Fruit fly (Drosophila melanogaster) whole organism, embryonic: Measurements from ENCODE around the gene Syx13.
A peak's percentile ranks its signal among the peaks of the same experiment; 100 is the strongest.

Source experiments
- Bgb ChIP-seq: fragments of 200-800 bp; sonication (Bioruptor generic); IDR thresholded peaks from 2 replicates; pipeline ENCODE4 v1.3.6; 2022; ENCODE audit warnings: missing biosample characterization, missing genetic modification characterization; ENCODE audit not compliant: partially characterized antibody
- CG10565 ChIP-seq: fragments of 200-800 bp; sonication (Bioruptor generic); optimal IDR thresholded peaks from 3 replicates; lab custom pipeline; 2016; ENCODE audit warnings: missing biosample characterization, mild to moderate bottlenecking, missing genetic modification characterization
- CG11723 ChIP-seq: fragments of 200-800 bp; sonication (Bioruptor generic); optimal IDR thresholded peaks from 2 replicates; lab custom pipeline; 2017; ENCODE audit warnings: missing biosample characterization, mild to moderate bottlenecking, missing genetic modification characterization
- CG12071 ChIP-seq: fragments of 200-800 bp; sonication (Bioruptor generic); optimal IDR thresholded peaks from 3 replicates; lab custom pipeline; 2018; ENCODE audit warnings: missing biosample characterization, mild to moderate bottlenecking, missing genetic modification characterization
- CG12299 ChIP-seq: fragments of 200-800 bp; sonication (Bioruptor generic); optimal IDR thresholded peaks from 2 replicates; lab custom pipeline; 2018; ENCODE audit warnings: missing biosample characterization, mild to moderate bottlenecking, missing genetic modification characterization
- CG17829 ChIP-seq: fragments of 200-800 bp; optimal IDR thresholded peaks from 2 replicates; lab custom pipeline; 2019; ENCODE audit warnings: missing biosample characterization, mild to moderate bottlenecking, missing genetic modification characterization, moderate library complexity
- CG2116 ChIP-seq: fragments of 200-800 bp; sonication (Bioruptor generic); optimal IDR thresholded peaks from 3 replicates; lab custom pipeline; 2018; ENCODE audit warnings: missing biosample characterization, mild to moderate bottlenecking, missing genetic modification characterization
- CG30020 ChIP-seq: fragments of 200-800 bp; optimal IDR thresholded peaks from 2 replicates; lab custom pipeline; 2019; ENCODE audit warnings: missing biosample characterization, mild to moderate bottlenecking, missing genetic modification characterization, moderate library complexity
- CG31224 ChIP-seq: fragments of 200-800 bp; sonication (Bioruptor generic); IDR thresholded peaks from 2 replicates; pipeline ENCODE4 v1.3.6; 2022; ENCODE audit warnings: missing biosample characterization, missing genetic modification characterization
- CG33213 ChIP-seq: fragments of 200-800 bp; sonication (Bioruptor generic); optimal IDR thresholded peaks from 3 replicates; lab custom pipeline; 2016; ENCODE audit warnings: missing biosample characterization, missing genetic modification characterization
- CG3407 ChIP-seq: fragments of 200-800 bp; sonication (Bioruptor generic); optimal IDR thresholded peaks from 2 replicates; lab custom pipeline; 2018; ENCODE audit warnings: missing biosample characterization, mild to moderate bottlenecking, missing genetic modification characterization
- CG4360 ChIP-seq: fragments of 200-800 bp; sonication (Bioruptor generic); IDR thresholded peaks from 2 replicates; pipeline ENCODE4 v1.3.6; 2022; ENCODE audit warnings: missing biosample characterization, missing genetic modification characterization
- CG8281 ChIP-seq: fragments of 200-800 bp; sonication (Bioruptor generic); optimal IDR thresholded peaks from 2 replicates; lab custom pipeline; 2018; ENCODE audit warnings: missing biosample characterization, mild to moderate bottlenecking, missing genetic modification characterization, moderate library complexity
- CG8478 ChIP-seq: fragments of >200 bp; optimal IDR thresholded peaks from 2 replicates; lab custom pipeline; 2018
- CG9609 ChIP-seq: fragments of 200-800 bp; sonication (Bioruptor generic); optimal IDR thresholded peaks from 3 replicates; lab custom pipeline; 2016; ENCODE audit warnings: missing biosample characterization, missing genetic modification characterization
- CkIIα-i1 ChIP-seq: fragments of 200-800 bp; sonication (Bioruptor generic); IDR thresholded peaks from 2 replicates; pipeline ENCODE4 v1.3.6; 2022; ENCODE audit warnings: missing biosample characterization, missing genetic modification characterization
- Drgx ChIP-seq: fragments of 200-800 bp; sonication (Bioruptor generic); IDR thresholded peaks from 2 replicates; pipeline ENCODE4 v1.3.6; 2022; ENCODE audit warnings: missing biosample characterization, missing genetic modification characterization
- Eip74EF ChIP-seq, 2 experiments: fragments of 200-800 bp in 1 of 2; fragments of >200 bp in 1 of 2; sonication (Bioruptor generic) in 1 of 2; optimal IDR thresholded peaks; 2 replicates each; lab custom pipeline; 2017 to 2019; ENCODE audit warnings: missing biosample characterization in 2 of 2, missing genetic modification characterization in 2 of 2, mild to moderate bottlenecking in 1 of 2, moderate library complexity in 1 of 2
- Ets65A ChIP-seq: fragments of 200-800 bp; sonication (Bioruptor generic); peaks from one replicate; lab custom pipeline; 2016; ENCODE audit warnings: missing biosample characterization, missing genetic modification characterization
- Hmx ChIP-seq: fragments of 200-800 bp; sonication (Bioruptor generic); optimal IDR thresholded peaks from 2 replicates; lab custom pipeline; 2016; ENCODE audit warnings: missing biosample characterization, missing genetic modification characterization
- MESR4 ChIP-seq: fragments of 200-800 bp; sonication (Bioruptor generic); optimal IDR thresholded peaks from 2 replicates; lab custom pipeline; 2018; ENCODE audit warnings: missing biosample characterization, mild to moderate bottlenecking, missing genetic modification characterization, moderate library complexity
- MTF-1 ChIP-seq: fragments of 200-800 bp; sonication (Bioruptor generic); optimal IDR thresholded peaks from 2 replicates; lab custom pipeline; 2018; ENCODE audit warnings: missing biosample characterization, mild to moderate bottlenecking, missing genetic modification characterization, borderline replicate concordance
- Oaz ChIP-seq: fragments of 200-800 bp; sonication (Bioruptor generic); IDR thresholded peaks from 2 replicates; pipeline ENCODE4 v1.3.6; 2022; ENCODE audit warnings: missing biosample characterization, missing genetic modification characterization
- PHDP ChIP-seq: fragments of 200-800 bp; sonication (Bioruptor generic); optimal IDR thresholded peaks from 3 replicates; lab custom pipeline; 2018; ENCODE audit warnings: missing biosample characterization, mild to moderate bottlenecking, missing genetic modification characterization, moderate library complexity
- Side ChIP-seq: fragments of 200-800 bp; sonication (Bioruptor generic); optimal IDR thresholded peaks from 2 replicates; lab custom pipeline; 2016; ENCODE audit warnings: missing biosample characterization, missing genetic modification characterization
- Vsx1 ChIP-seq: fragments of 200-800 bp; sonication (Bioruptor generic); optimal IDR thresholded peaks from 2 replicates; lab custom pipeline; 2017; ENCODE audit warnings: missing biosample characterization, mild to moderate bottlenecking, missing genetic modification characterization, missing genetic modification reagents
- ase ChIP-seq: fragments of 200-800 bp; sonication (Bioruptor generic); IDR thresholded peaks from 3 replicates; pipeline ENCODE4 v1.3.6; 2022; ENCODE audit warnings: missing biosample characterization, missing genetic modification characterization
- ash1 ChIP-seq: fragments of 200-800 bp; sonication (Bioruptor generic); optimal IDR thresholded peaks from 2 replicates; lab custom pipeline; 2018; ENCODE audit warnings: missing biosample characterization, mild to moderate bottlenecking, missing genetic modification characterization
- bbx ChIP-seq: fragments of 200-800 bp; sonication (Bioruptor generic); IDR thresholded peaks from 2 replicates; pipeline ENCODE4 v1.3.6; 2022; ENCODE audit warnings: missing biosample characterization, missing genetic modification characterization; ENCODE audit not compliant: partially characterized antibody
- cad ChIP-seq: fragments of >200 bp; optimal IDR thresholded peaks from 2 replicates; lab custom pipeline; 2017; ENCODE audit warnings: missing biosample characterization, missing genetic modification characterization
- chif ChIP-seq, 2 experiments: fragments of 200-800 bp; sonication (Bioruptor generic); optimal IDR thresholded peaks; 3 replicates each; lab custom pipeline; 2016; ENCODE audit warnings: missing biosample characterization in 2 of 2, missing genetic modification characterization in 2 of 2
- croc ChIP-seq: fragments of 200-800 bp; sonication (Bioruptor generic); conservative IDR thresholded peaks from 3 replicates; pipeline ENCODE4 v1.3.6; 2022; ENCODE audit warnings: missing biosample characterization, missing genetic modification characterization
- ems ChIP-seq: fragments of 200-800 bp; sonication (Bioruptor generic); optimal IDR thresholded peaks from 3 replicates; lab custom pipeline; 2016; ENCODE audit warnings: missing biosample characterization, missing genetic modification characterization
- fd64A ChIP-seq: fragments of 200-800 bp; sonication (Bioruptor generic); optimal IDR thresholded peaks from 3 replicates; lab custom pipeline; 2018; ENCODE audit warnings: missing biosample characterization, mild to moderate bottlenecking, missing genetic modification characterization
- fd96Cb ChIP-seq: fragments of 200-800 bp; sonication (Bioruptor generic); optimal IDR thresholded peaks from 2 replicates; lab custom pipeline; 2018; ENCODE audit warnings: missing biosample characterization, mild to moderate bottlenecking, missing genetic modification characterization, moderate library complexity
- hb ChIP-seq: fragments of 200-800 bp; sonication (Bioruptor generic); IDR thresholded peaks from 3 replicates; pipeline ENCODE4 v1.3.6; 2022; ENCODE audit warnings: missing biosample characterization, missing genetic modification characterization; ENCODE audit not compliant: partially characterized antibody
- inv ChIP-seq: fragments of 200-800 bp; sonication (Bioruptor generic); IDR thresholded peaks from 2 replicates; pipeline ENCODE4 v1.3.6; 2022; ENCODE audit warnings: missing biosample characterization, missing genetic modification characterization; ENCODE audit not compliant: partially characterized antibody
- jing ChIP-seq: fragments of 200-800 bp; sonication (Bioruptor generic); optimal IDR thresholded peaks from 2 replicates; lab custom pipeline; 2018; ENCODE audit warnings: missing biosample characterization, mild to moderate bottlenecking, missing genetic modification characterization
- ken ChIP-seq: fragments of 200-800 bp; sonication (Bioruptor generic); IDR thresholded peaks from 3 replicates; pipeline ENCODE4 v1.3.6; 2022; ENCODE audit warnings: missing biosample characterization, missing genetic modification characterization
- klu ChIP-seq: fragments of 200-800 bp; sonication (Bioruptor generic); IDR thresholded peaks from 2 replicates; pipeline ENCODE4 v1.3.6; 2022; ENCODE audit warnings: missing biosample characterization, missing genetic modification characterization
- lola ChIP-seq, 3 experiments: fragments of >200 bp in 2 of 3; fragments of 200-800 bp in 1 of 3; sonication (Bioruptor generic) in 1 of 3; optimal IDR thresholded peaks; 2 replicates each; lab custom pipeline; 2017 to 2019; ENCODE audit warnings: missing biosample characterization in 3 of 3, missing genetic modification characterization in 3 of 3, mild to moderate bottlenecking in 1 of 3, moderate library complexity in 1 of 3
- pita ChIP-seq: fragments of 200-800 bp; sonication (Bioruptor generic); optimal IDR thresholded peaks from 2 replicates; lab custom pipeline; 2017; ENCODE audit warnings: missing biosample characterization, mild to moderate bottlenecking, missing genetic modification characterization
- pnt ChIP-seq: fragments of 200-800 bp; sonication (Bioruptor generic); optimal IDR thresholded peaks from 3 replicates; lab custom pipeline; 2016; ENCODE audit warnings: missing biosample characterization, missing genetic modification characterization
- psq ChIP-seq: fragments of 200-800 bp; sonication (Bioruptor generic); optimal IDR thresholded peaks from 2 replicates; lab custom pipeline; 2017; ENCODE audit warnings: missing biosample characterization, missing genetic modification characterization
- pzg ChIP-seq: fragments of 200-800 bp; sonication (Bioruptor generic); optimal IDR thresholded peaks from 3 replicates; lab custom pipeline; 2018; ENCODE audit warnings: missing biosample characterization, mild to moderate bottlenecking, missing genetic modification characterization, moderate library complexity
- rib ChIP-seq: fragments of 200-800 bp; sonication (Bioruptor generic); IDR thresholded peaks from 2 replicates; pipeline ENCODE4 v1.3.6; 2022; ENCODE audit warnings: missing biosample characterization, missing genetic modification characterization
- sens-2 ChIP-seq: fragments of 200-800 bp; sonication (Bioruptor generic); IDR thresholded peaks from 2 replicates; pipeline ENCODE4 v1.3.6; 2022; ENCODE audit warnings: missing biosample characterization, missing genetic modification characterization
- tap ChIP-seq: fragments of 200-800 bp; optimal IDR thresholded peaks from 3 replicates; lab custom pipeline; 2019; ENCODE audit warnings: missing biosample characterization, mild to moderate bottlenecking, missing genetic modification characterization, moderate library complexity
- vfl ChIP-seq: fragments of 200-800 bp; sonication (Bioruptor generic); optimal IDR thresholded peaks from 2 replicates; lab custom pipeline; 2016; ENCODE audit warnings: missing biosample characterization, missing genetic modification characterization
- yki ChIP-seq: fragments of >200 bp; optimal IDR thresholded peaks from 3 replicates; lab custom pipeline; 2018
- zfh1 ChIP-seq: fragments of 200-800 bp; sonication (Bioruptor generic); IDR thresholded peaks from 3 replicates; pipeline ENCODE4 v1.3.6; 2022; ENCODE audit warnings: missing biosample characterization, missing genetic modification characterization

Syx13 gene

dm6 chr3L:13017803-13018324, 26.4 kb upstream of the Syx13 start, which contains the start of the genes mRpL20 and Icmt (continued):
- TF ChIP-seq Oaz (GFP tag; lab: Robert Waterston, UW), result peak; percentile 93
- peak in 1 of 2 experiments; percentile 45 for TF ChIP-seq chif (GFP tag; optimal IDR thresholded peaks at IDR 0.05; lab: Kevin White, UChicago)
- peak; percentile 97 for TF ChIP-seq PHDP (tag; lab: Kevin White, UChicago)
- TF ChIP-seq CG3407, result peak; percentile 88
- TF ChIP-seq MTF-1 (GFP tag; lab: Kevin White, UChicago), result peak; percentile 47
- TF ChIP-seq ash1 (GFP tag; lab: Kevin White, UChicago), result no peak
- peak; percentile 88 for TF ChIP-seq tap (tag; lab: Kevin White, UChicago)
- no peak for TF ChIP-seq CG10565 (GFP tag; lab: Kevin White, UChicago)
- TF ChIP-seq CG33213, result peak; percentile 20
- TF ChIP-seq Bgb (GFP tag; lab: Robert Waterston, UW), result peak; percentile 77
- no peak for TF ChIP-seq yki (lab: Kevin White, UChicago)
- TF ChIP-seq lola (GFP tag; optimal IDR thresholded peaks at IDR 0.05; lab: Kevin White, UChicago), result peak in 1 of 3 experiments; percentile 85
- peak; percentile 75 for TF ChIP-seq bbx (GFP tag; lab: Robert Waterston, UW)
- peak; percentile 33 for TF ChIP-seq pnt
- peak; percentile 77 for TF ChIP-seq Vsx1
- peak; percentile 92 for TF ChIP-seq CG31224 (GFP tag; lab: Robert Waterston, UW)
- no peak for TF ChIP-seq CG8478 (lab: Kevin White, UChicago)
- TF ChIP-seq CG30020, result peak; percentile 71
- TF ChIP-seq CkIIα-i1 (GFP tag; lab: Robert Waterston, UW), result peak; percentile 55; the same call in 1 of the 2 replicates
- peak; percentile 87 for TF ChIP-seq fd96Cb (tag; lab: Kevin White, UChicago)
- no peak for TF ChIP-seq cad (GFP tag; lab: Kevin White, UChicago)
- TF ChIP-seq vfl (GFP tag; lab: Kevin White, UChicago), result peak; percentile 59
- no peak for TF ChIP-seq fd64A
- peak; percentile 22 for TF ChIP-seq pzg (GFP tag; lab: Kevin White, UChicago)
- peak; percentile 65 for TF ChIP-seq inv (GFP tag; lab: Robert Waterston, UW)
- TF ChIP-seq CG12071, result peak; percentile 26
- peak; percentile 94 for TF ChIP-seq CG12299
- TF ChIP-seq CG9609 (GFP tag; lab: Kevin White, UChicago), result no peak
- peak; percentile 34 for TF ChIP-seq Hmx (GFP tag; lab: Kevin White, UChicago)
- no peak for TF ChIP-seq pita (GFP tag; lab: Kevin White, UChicago)
- TF ChIP-seq CG4360 (GFP tag; lab: Robert Waterston, UW), result peak; percentile 79
- TF ChIP-seq MESR4 (GFP tag; lab: Kevin White, UChicago), result no peak
- TF ChIP-seq ems, result peak; percentile 73
- TF ChIP-seq CG11723 (GFP tag; lab: Kevin White, UChicago), result peak; percentile 75
- peak in 1 of 2 experiments; percentile 90 for TF ChIP-seq Eip74EF (GFP tag; optimal IDR thresholded peaks at IDR 0.05; lab: Kevin White, UChicago)
- peak; percentile 81 for TF ChIP-seq hb
- TF ChIP-seq rib (GFP tag; lab: Robert Waterston, UW), result peak; percentile 93
- peak; percentile 97 for TF ChIP-seq ken (GFP tag; lab: Robert Waterston, UW)
- peak; percentile 93 for TF ChIP-seq croc (GFP tag; lab: Robert Waterston, UW)
- peak; percentile 96 for TF ChIP-seq ase (GFP tag; lab: Robert Waterston, UW)
- TF ChIP-seq CG2116, result peak; percentile 83
- TF ChIP-seq sens-2 (GFP tag; lab: Robert Waterston, UW), result peak; percentile 80
- peak; percentile 78 for TF ChIP-seq psq (GFP tag; lab: Kevin White, UChicago)
- TF ChIP-seq Drgx, result peak; percentile 96
- peak; percentile 92 for TF ChIP-seq CG17829 (tag; lab: Kevin White, UChicago)
- TF ChIP-seq klu, result peak; percentile 93
- TF ChIP-seq Side (GFP tag; lab: Kevin White, UChicago), result no peak
- peak; percentile 82 for TF ChIP-seq jing (GFP tag; lab: Kevin White, UChicago)
- TF ChIP-seq CG8281 (tag; lab: Kevin White, UChicago), result peak; percentile 67
- TF ChIP-seq zfh1 (GFP tag; lab: Robert Waterston, UW), result peak; percentile 97
- TF ChIP-seq Ets65A (GFP tag; lab: Kevin White, UChicago), result no peak
